Fruit fly (Drosophila melanogaster) whole organism, embryonic: ENCODE measurements around the gene CG31176.

Experiments used
- BEAF-32 ChIP-seq: fragments of 200-800 bp; sonication (Bioruptor generic); optimal IDR thresholded peaks from 3 replicates; lab custom pipeline; 2017; ENCODE audit warnings: missing biosample characterization, missing genetic modification characterization, mild to moderate bottlenecking, moderate library complexity, missing genetic modification reagents
- CG10147 ChIP-seq: fragments of 200-800 bp; sonication (Bioruptor generic); optimal IDR thresholded peaks from 2 replicates; lab custom pipeline; 2019; ENCODE audit warnings: missing biosample characterization, mild to moderate bottlenecking, missing genetic modification characterization, moderate library complexity
- CG12071 ChIP-seq: fragments of 200-800 bp; sonication (Bioruptor generic); optimal IDR thresholded peaks from 3 replicates; lab custom pipeline; 2018; ENCODE audit warnings: missing biosample characterization, mild to moderate bottlenecking, missing genetic modification characterization
- CG12769 ChIP-seq: fragments of 200-800 bp; sonication (Bioruptor generic); optimal IDR thresholded peaks from 2 replicates; lab custom pipeline; 2019; ENCODE audit warnings: missing biosample characterization, mild to moderate bottlenecking, missing genetic modification characterization, moderate library complexity
- CG14860 ChIP-seq: fragments of 200-800 bp; sonication (Bioruptor generic); IDR thresholded peaks from 3 replicates; pipeline ENCODE4 v1.3.6; 2022; ENCODE audit warnings: missing biosample characterization, missing genetic modification characterization; ENCODE audit not compliant: partially characterized antibody
- CG1529 ChIP-seq: fragments of 200-800 bp; sonication (Bioruptor generic); optimal IDR thresholded peaks from 3 replicates; lab custom pipeline; 2018; ENCODE audit warnings: missing biosample characterization, missing genetic modification characterization
- CG15696 ChIP-seq: fragments of 200-800 bp; sonication (Bioruptor generic); optimal IDR thresholded peaks from 2 replicates; lab custom pipeline; 2019; ENCODE audit warnings: missing biosample characterization, mild to moderate bottlenecking, missing genetic modification characterization, moderate library complexity
- CG1647 ChIP-seq: fragments of 200-800 bp; sonication (Bioruptor generic); optimal IDR thresholded peaks from 3 replicates; lab custom pipeline; 2016; ENCODE audit warnings: missing biosample characterization, missing genetic modification characterization
- CG17359 ChIP-seq: fragments of 200-800 bp; sonication (Bioruptor generic); optimal IDR thresholded peaks from 3 replicates; lab custom pipeline; 2018; ENCODE audit warnings: missing biosample characterization, mild to moderate bottlenecking, missing genetic modification characterization, moderate library complexity
- CG17361 ChIP-seq: fragments of 200-800 bp; sonication (Bioruptor generic); IDR thresholded peaks from 3 replicates; pipeline ENCODE4 v1.3.6; 2022; ENCODE audit warnings: missing biosample characterization, missing genetic modification characterization
- CG17612 ChIP-seq: fragments of 200-800 bp; sonication (Bioruptor generic); IDR thresholded peaks from 2 replicates; pipeline ENCODE4 v1.3.6; 2022; ENCODE audit warnings: missing biosample characterization, missing genetic modification characterization
- CG1832 ChIP-seq: fragments of 200-800 bp; sonication (Bioruptor generic); optimal IDR thresholded peaks from 2 replicates; lab custom pipeline; 2017; ENCODE audit warnings: missing biosample characterization, mild to moderate bottlenecking, missing genetic modification characterization, inconsistent platforms
- CG18599 ChIP-seq: fragments of 200-800 bp; sonication (Bioruptor generic); optimal IDR thresholded peaks from 3 replicates; lab custom pipeline; 2017; ENCODE audit warnings: missing biosample characterization, missing genetic modification characterization, mild to moderate bottlenecking, moderate library complexity, missing genetic modification reagents
- CG4617 ChIP-seq: fragments of 200-800 bp; sonication (Bioruptor generic); optimal IDR thresholded peaks from 3 replicates; lab custom pipeline; 2016; ENCODE audit warnings: missing biosample characterization, missing genetic modification characterization, borderline replicate concordance
- CG6254 ChIP-seq: fragments of 200-800 bp; sonication (Bioruptor generic); optimal IDR thresholded peaks from 3 replicates; lab custom pipeline; 2017; ENCODE audit warnings: mild to moderate bottlenecking, missing biosample characterization, missing genetic modification reagents, missing genetic modification characterization
- CG7786 ChIP-seq: fragments of 200-800 bp; sonication (Bioruptor generic); optimal IDR thresholded peaks from 2 replicates; lab custom pipeline; 2016; ENCODE audit warnings: missing biosample characterization, missing genetic modification characterization
- CG8359 ChIP-seq: fragments of 200-800 bp; sonication (Bioruptor generic); optimal IDR thresholded peaks from 2 replicates; lab custom pipeline; 2017; ENCODE audit warnings: missing biosample characterization, mild to moderate bottlenecking, missing genetic modification characterization, borderline replicate concordance
- CG9817 ChIP-seq: fragments of 200-800 bp; sonication (Bioruptor generic); optimal IDR thresholded peaks from 2 replicates; lab custom pipeline; 2018; ENCODE audit warnings: missing biosample characterization, mild to moderate bottlenecking, missing genetic modification characterization, moderate library complexity
- Deaf1 ChIP-seq: fragments of 200-800 bp; optimal IDR thresholded peaks from 3 replicates; lab custom pipeline; 2019; ENCODE audit warnings: missing biosample characterization, mild to moderate bottlenecking, missing genetic modification characterization, moderate library complexity
- Dref ChIP-seq: fragments of 200-800 bp; sonication (Bioruptor generic); IDR thresholded peaks from 2 replicates; pipeline ENCODE4 v1.3.6; 2022; ENCODE audit warnings: missing biosample characterization, missing genetic modification characterization
- HHEX ChIP-seq: fragments of 200-800 bp; sonication (Bioruptor generic); optimal IDR thresholded peaks from 3 replicates; lab custom pipeline; 2017; ENCODE audit warnings: missing biosample characterization, mild to moderate bottlenecking, missing genetic modification characterization, missing genetic modification reagents
- Kr ChIP-seq: fragments of 200-800 bp; sonication (Bioruptor generic); optimal IDR thresholded peaks from 2 replicates; lab custom pipeline; 2017; ENCODE audit warnings: missing biosample characterization, mild to moderate bottlenecking, missing genetic modification characterization
- Lhr ChIP-seq: fragments of 200-800 bp; sonication (Bioruptor generic); optimal IDR thresholded peaks from 3 replicates; lab custom pipeline; 2017; ENCODE audit warnings: mild to moderate bottlenecking, missing biosample characterization, missing genetic modification reagents, missing genetic modification characterization
- Med ChIP-seq: fragments of 200-800 bp; sonication (Bioruptor generic); peaks from one replicate; lab custom pipeline; 2016; ENCODE audit warnings: missing biosample characterization, missing genetic modification characterization, mild to moderate bottlenecking, inconsistent platforms, moderate library complexity
- Mrtf ChIP-seq: fragments of 200-800 bp; sonication (Bioruptor generic); IDR thresholded peaks from 3 replicates; pipeline ENCODE4 v1.3.6; 2022; ENCODE audit warnings: missing biosample characterization, missing genetic modification characterization
- NC2β ChIP-seq: fragments of 200-800 bp; sonication (Bioruptor generic); optimal IDR thresholded peaks from 2 replicates; lab custom pipeline; 2016; ENCODE audit warnings: missing biosample characterization, missing genetic modification characterization
- NFAT ChIP-seq: fragments of 200-800 bp; sonication (Bioruptor generic); IDR thresholded peaks from 2 replicates; pipeline ENCODE4 v1.3.6; 2022; ENCODE audit warnings: missing biosample characterization, missing genetic modification characterization
- Opbp ChIP-seq: fragments of 200-800 bp; sonication (Bioruptor generic); IDR thresholded peaks from 3 replicates; pipeline ENCODE4 v1.3.6; 2022; ENCODE audit warnings: missing biosample characterization, missing genetic modification characterization; ENCODE audit not compliant: partially characterized antibody
- Ptx1 ChIP-seq: fragments of 200-800 bp; sonication (Bioruptor generic); IDR thresholded peaks from 2 replicates; pipeline ENCODE4 v1.3.6; 2022; ENCODE audit warnings: missing biosample characterization, missing genetic modification characterization
- Rx ChIP-seq: fragments of 200-800 bp; sonication (Bioruptor generic); IDR thresholded peaks from 2 replicates; pipeline ENCODE4 v1.3.6; 2022; ENCODE audit warnings: missing biosample characterization, missing genetic modification characterization
- Side ChIP-seq: fragments of 200-800 bp; sonication (Bioruptor generic); optimal IDR thresholded peaks from 2 replicates; lab custom pipeline; 2016; ENCODE audit warnings: missing biosample characterization, missing genetic modification characterization
- Spps ChIP-seq: fragments of 200-800 bp; sonication (Bioruptor generic); optimal IDR thresholded peaks from 2 replicates; lab custom pipeline; 2018; ENCODE audit warnings: missing biosample characterization, mild to moderate bottlenecking, missing genetic modification characterization
- ab ChIP-seq: fragments of 200-800 bp; sonication (Bioruptor generic); optimal IDR thresholded peaks from 2 replicates; lab custom pipeline; 2016; ENCODE audit warnings: missing biosample characterization, missing genetic modification characterization
- croc ChIP-seq: fragments of 200-800 bp; sonication (Bioruptor generic); conservative IDR thresholded peaks from 3 replicates; pipeline ENCODE4 v1.3.6; 2022; ENCODE audit warnings: missing biosample characterization, missing genetic modification characterization
- crol ChIP-seq: fragments of 200-800 bp; sonication (Bioruptor generic); IDR thresholded peaks from 2 replicates; pipeline ENCODE4 v1.3.6; 2022; ENCODE audit warnings: missing biosample characterization, missing genetic modification characterization
- fd96Cb ChIP-seq: fragments of 200-800 bp; sonication (Bioruptor generic); optimal IDR thresholded peaks from 2 replicates; lab custom pipeline; 2018; ENCODE audit warnings: missing biosample characterization, mild to moderate bottlenecking, missing genetic modification characterization, moderate library complexity
- gce ChIP-seq: fragments of 200-800 bp; sonication (Bioruptor generic); IDR thresholded peaks from 3 replicates; pipeline ENCODE4 v1.3.6; 2022; ENCODE audit warnings: missing biosample characterization, missing genetic modification characterization
- gfzf ChIP-seq: fragments of 200-800 bp; sonication (Bioruptor generic); optimal IDR thresholded peaks from 2 replicates; lab custom pipeline; 2016; ENCODE audit warnings: missing biosample characterization, mild to moderate bottlenecking, missing genetic modification characterization, moderate library complexity
- gsb-n ChIP-seq: fragments of 200-800 bp; sonication (Bioruptor generic); optimal IDR thresholded peaks from 3 replicates; lab custom pipeline; 2018; ENCODE audit warnings: missing biosample characterization, mild to moderate bottlenecking, missing genetic modification characterization
- ken ChIP-seq: fragments of 200-800 bp; sonication (Bioruptor generic); IDR thresholded peaks from 3 replicates; pipeline ENCODE4 v1.3.6; 2022; ENCODE audit warnings: missing biosample characterization, missing genetic modification characterization
- nerfin-1 ChIP-seq: fragments of 200-800 bp; sonication (Bioruptor generic); optimal IDR thresholded peaks from 3 replicates; lab custom pipeline; 2019; ENCODE audit warnings: missing biosample characterization, mild to moderate bottlenecking, missing genetic modification characterization, moderate library complexity
- pros ChIP-seq: fragments of 200-800 bp; sonication (Bioruptor generic); optimal IDR thresholded peaks from 3 replicates; lab custom pipeline; 2019; ENCODE audit warnings: missing biosample characterization, mild to moderate bottlenecking, missing genetic modification characterization, moderate library complexity
- tap ChIP-seq: fragments of 200-800 bp; optimal IDR thresholded peaks from 3 replicates; lab custom pipeline; 2019; ENCODE audit warnings: missing biosample characterization, mild to moderate bottlenecking, missing genetic modification characterization, moderate library complexity
- zen2 ChIP-seq: fragments of 200-800 bp; sonication (Bioruptor generic); IDR thresholded peaks from 3 replicates; pipeline ENCODE4 v1.3.6; 2022; ENCODE audit warnings: missing biosample characterization, missing genetic modification characterization; ENCODE audit not compliant: partially characterized antibody

Gene CG31176

dm6 chr3R:21651048-21651887, 68.2 kb downstream of the CG31176 start (continued):
- TF ChIP-seq CG9817 (tag; lab: Kevin White, UChicago) = no peak
- TF ChIP-seq nerfin-1 (tag; lab: Kevin White, UChicago) = peak; percentile 1
- no peak for TF ChIP-seq CG14860 (GFP tag; lab: Robert Waterston, UW)
- TF ChIP-seq CG17361 = peak; percentile 80
- no peak for TF ChIP-seq Deaf1 (tag; lab: Kevin White, UChicago)
- TF ChIP-seq NFAT = no peak
- TF ChIP-seq CG4617 (GFP tag; lab: Kevin White, UChicago) = no peak
- no peak for TF ChIP-seq HHEX (GFP tag; lab: Kevin White, UChicago)
- TF ChIP-seq CG12071 (GFP tag; lab: Kevin White, UChicago) = no peak
- TF ChIP-seq NC2β (GFP tag; lab: Kevin White, UChicago) = no peak
- no peak for TF ChIP-seq tap (tag; lab: Kevin White, UChicago)
- no peak for TF ChIP-seq CG8359 (GFP tag; lab: Kevin White, UChicago)
- TF ChIP-seq ken (GFP tag; lab: Robert Waterston, UW) = no peak
- TF ChIP-seq Lhr (GFP tag; lab: Kevin White, UChicago) = peak; percentile 2
- TF ChIP-seq fd96Cb = peak; percentile 30
- TF ChIP-seq zen2 = no peak
- TF ChIP-seq CG17359 = peak; percentile 33
- TF ChIP-seq gfzf (GFP tag; lab: Kevin White, UChicago) = no peak
- TF ChIP-seq Side (GFP tag; lab: Kevin White, UChicago) = no peak
- no peak for TF ChIP-seq CG17612 (GFP tag; lab: Robert Waterston, UW)
- TF ChIP-seq CG1647 = no peak
- peak; percentile 26 for TF ChIP-seq CG6254 (GFP tag; lab: Kevin White, UChicago)
- TF ChIP-seq CG10147 (GFP tag; lab: Kevin White, UChicago) = no peak
- TF ChIP-seq CG1529 (GFP tag; lab: Kevin White, UChicago) = peak; percentile 35
- no peak for TF ChIP-seq ab
- no peak for TF ChIP-seq CG7786 (GFP tag; lab: Kevin White, UChicago)
- no peak for TF ChIP-seq Kr (GFP tag; lab: Kevin White, UChicago)
- peak; percentile 33; the same call in 1 of the 2 replicates for TF ChIP-seq Ptx1 (GFP tag; lab: Robert Waterston, UW)
- TF ChIP-seq croc (GFP tag; lab: Robert Waterston, UW) = no peak
- no peak for TF ChIP-seq Spps (tag; lab: Kevin White, UChicago)
- TF ChIP-seq Rx (GFP tag; lab: Robert Waterston, UW) = no peak
- no peak for TF ChIP-seq pros (GFP tag; lab: Kevin White, UChicago)

DNA sequence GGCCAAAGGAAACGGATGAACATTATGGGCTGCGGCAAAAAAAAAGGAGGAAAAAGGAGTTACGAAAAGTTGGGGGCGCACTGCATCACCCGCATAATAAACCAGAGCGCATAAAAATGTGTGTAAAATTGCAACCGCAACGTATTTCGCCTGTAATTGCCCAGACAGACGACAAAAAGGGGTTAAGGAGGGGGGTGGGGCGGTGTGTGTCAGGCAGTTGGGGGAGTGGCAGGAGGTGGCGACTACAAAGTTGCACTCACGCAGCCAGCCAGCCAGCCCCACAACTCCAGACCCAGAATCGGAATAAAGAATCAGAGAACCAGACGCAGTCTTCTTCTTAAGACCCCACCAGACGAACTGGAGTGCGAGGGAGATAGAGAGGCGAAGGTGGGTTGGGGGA, 69.0 kb downstream of the CG31176 start:
- TF ChIP-seq Med (GFP tag; lab: Kevin White, UChicago) (peak; percentile 42), gsb-n (tag; lab: Kevin White, UChicago) (no peak), crol (GFP tag; lab: Robert Waterston, UW) (peak; percentile 37; the same call in 1 of the 2 replicates), CG1832 (peak; percentile 10), CG15696 (tag; lab: Kevin White, UChicago) (no peak), Mrtf (0 out of 3 replicates have a peak, but pooled peaks have one; percentile 32), Dref (GFP tag; lab: Robert Waterston, UW) (0 out of 2 replicates have a peak, but pooled peaks have one; percentile 27), CG18599 (no peak), gce (GFP tag; lab: Robert Waterston, UW) (0 out of 3 replicates have a peak, but pooled peaks have one; percentile 20), BEAF-32 (GFP tag; lab: Kevin White, UChicago) (no peak), Opbp (0 out of 3 replicates have a peak, but pooled peaks have one; percentile 18), CG12769 (tag; lab: Kevin White, UChicago) (no peak)
- TF ChIP-seq, all 482 proteins: peak for 7
